Worm (Caenorhabditis elegans) whole organism, L4/young adult: ENCODE data around the gene srd-51.

ENCODE experiments used
- W03F9.2 ChIP-seq: fragments of 150-350 bp; optimal IDR thresholded peaks from 2 replicates; lab custom pipeline; 2014; ENCODE audit warnings: missing biosample characterization, missing genetic modification characterization
- dao-5 ChIP-seq: sonication (generic microtip); optimal IDR thresholded peaks from 2 replicates; lab custom pipeline; 2016; ENCODE audit warnings: missing genotype, missing genetic modification characterization, moderate library complexity, missing compliant biosample characterization
- him-1 ChIP-seq: sonication (generic microtip); optimal IDR thresholded peaks from 2 replicates; lab custom pipeline; 2016; ENCODE audit warnings: missing genotype, missing genetic modification reagents, missing genetic modification characterization, missing compliant biosample characterization

- TF ChIP-seq him-1 (tag; lab: Kevin White, UChicago), result peak; percentile 85
- TF ChIP-seq dao-5 (tag; lab: Kevin White, UChicago), result no peak
- TF ChIP-seq W03F9.2 (tag; lab: Kevin White, UChicago), result no peak
Measured at ce11 chrX:13502282-13502681, 17.6 kb upstream of the srd-51 start.
